Worm (Caenorhabditis elegans): ENCODE data around the gene syx-5.

syx-5 gene

DNA sequence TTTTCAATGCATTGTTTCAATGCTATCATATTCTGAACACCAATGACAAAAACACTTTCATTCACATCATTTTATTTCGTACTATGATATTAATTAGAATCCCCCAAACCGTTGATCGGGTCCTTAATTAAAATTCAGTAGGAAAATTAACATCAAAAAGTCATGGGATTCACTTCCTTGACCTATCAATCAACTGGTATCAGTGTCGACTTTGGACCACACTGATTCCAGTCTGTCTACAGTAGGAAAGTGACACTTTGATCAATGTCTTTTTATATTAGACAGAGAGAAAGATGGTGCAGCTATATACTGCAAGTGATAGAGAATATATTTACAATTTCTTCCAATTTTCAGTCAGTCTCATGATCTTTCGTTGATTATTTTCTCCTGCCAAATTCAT lies 31.6 kb downstream of the syx-5 start (continued):
- TF ChIP-seq lir-3 (tag; optimal IDR thresholded peaks at IDR 0.05; ENCODE audit: poor library complexity) (peak; percentile 1), nhr-71 (tag; optimal IDR thresholded peaks at IDR 0.05) (peak; percentile 59), irx-1 (tag; optimal IDR thresholded peaks at IDR 0.05) (no peak), nhr-76 (tag; optimal IDR thresholded peaks at IDR 0.05) (no peak), elt-3 (tag; optimal IDR thresholded peaks at IDR 0.05) (peak in 5 of 6 experiments; percentile 30 to 90 (median 51)), C16A3.4 (tag; optimal IDR thresholded peaks at IDR 0.05) (no peak), ceh-88 (GFP tag; IDR thresholded peaks at IDR 0.05) (no peak), nhr-237 (tag; optimal IDR thresholded peaks at IDR 0.05) (no peak), nhr-28 (tag; optimal IDR thresholded peaks at IDR 0.05) (no peak), grh-1 (GFP tag; IDR thresholded peaks at IDR 0.05) (0 out of 2 replicates have a peak, but pooled peaks have one; percentile 18), dsc-1 (tag; optimal IDR thresholded peaks at IDR 0.05) (no peak), lin-35 (GFP tag; optimal IDR thresholded peaks at IDR 0.05) (peak in 1 of 2 experiments; percentile 31), aha-1 (tag; optimal IDR thresholded peaks at IDR 0.05) (no peak), efl-3 (GFP tag; optimal IDR thresholded peaks at IDR 0.05) (no peak), ama-1 (optimal IDR thresholded peaks at IDR 0.05) (no peak), skn-1 (tag; optimal IDR thresholded peaks at IDR 0.05) (no peak), lin-14 (GFP tag; optimal IDR thresholded peaks at IDR 0.05) (peak; percentile 34), C04F5.9 (tag; optimal IDR thresholded peaks at IDR 0.05) (no peak), mdl-1 (tag; optimal IDR thresholded peaks at IDR 0.05) (no peak), ceh-63 (GFP tag; optimal IDR thresholded peaks at IDR 0.05) (no peak), zip-4 (GFP tag; optimal IDR thresholded peaks at IDR 0.05) (no peak), snu-23 (GFP tag; optimal IDR thresholded peaks at IDR 0.05) (peak; percentile 30), unc-62 (GFP tag; optimal IDR thresholded peaks at IDR 0.05) (no peak), nhr-85 (tag) (peak; percentile 91), elt-2 (tag; optimal IDR thresholded peaks at IDR 0.05) (no peak)

DNA sequence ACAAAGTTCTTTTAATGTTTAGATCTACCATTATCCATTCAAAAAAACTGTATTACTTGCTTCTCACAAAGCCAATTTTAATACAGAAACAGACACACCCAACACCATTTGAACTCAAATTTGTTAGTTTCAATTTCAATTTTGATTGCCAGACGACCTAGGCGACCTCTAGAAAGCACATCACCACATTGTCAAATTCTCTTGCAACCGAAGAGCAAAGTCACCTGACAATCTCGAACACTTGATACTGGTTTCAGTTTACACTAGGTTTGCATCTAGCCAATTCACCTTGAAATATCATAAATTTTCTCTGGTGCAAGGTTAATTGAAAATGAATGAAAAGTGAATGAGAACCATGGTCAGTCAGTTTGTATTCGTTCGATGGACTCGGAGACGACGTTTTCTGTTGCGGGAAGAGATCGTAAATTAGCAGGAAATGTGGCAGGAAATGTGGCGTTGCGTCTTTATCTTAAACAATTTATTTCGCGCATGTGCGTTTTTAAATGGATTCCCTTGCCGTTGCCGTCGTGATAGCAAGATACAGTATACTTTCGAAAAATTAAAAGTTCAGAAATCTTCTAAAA lies 32.7 kb downstream of the syx-5 start:
- peak; percentile 46 for TF ChIP-seq nhr-20 (tag; optimal IDR thresholded peaks at IDR 0.05)
- TF ChIP-seq lin-14 (GFP tag; optimal IDR thresholded peaks at IDR 0.05) = peak; percentile 27
- TF ChIP-seq nhr-85 (tag) = peak; percentile 46
- TF ChIP-seq efl-1 (optimal IDR thresholded peaks at IDR 0.05) = no peak
- peak in 1 of 2 experiments; percentile 93 for TF ChIP-seq efl-1 (GFP tag; optimal IDR thresholded peaks at IDR 0.05 in 1 of 2)
- peak; percentile 60 for TF ChIP-seq blmp-1 (tag; optimal IDR thresholded peaks at IDR 0.05)
- TF ChIP-seq hpl-2 (GFP tag; optimal IDR thresholded peaks at IDR 0.05) = no peak

DNA sequence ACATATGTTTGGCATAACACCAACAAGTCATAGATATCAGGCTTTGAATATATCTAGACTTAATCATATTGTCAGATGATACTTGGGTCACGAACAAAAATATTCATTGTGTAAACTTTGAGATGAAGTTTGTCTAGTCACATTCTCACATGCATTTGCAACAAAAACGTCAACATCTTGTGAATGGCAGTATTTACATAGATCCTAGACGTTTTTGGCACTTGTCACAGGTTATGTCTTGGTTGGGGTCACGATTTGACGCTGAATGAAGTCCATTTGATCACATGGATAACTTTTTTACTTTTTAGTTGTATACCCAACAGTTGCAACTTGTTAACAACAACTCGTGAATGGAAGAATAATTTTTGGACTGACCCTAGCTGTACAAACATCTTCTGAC lies 33.6 kb downstream of the syx-5 start:
- peak in 1 of 6 experiments; percentile 19 for TF ChIP-seq elt-3 (tag; optimal IDR thresholded peaks at IDR 0.05)
- no peak for TF ChIP-seq xbp-1 (tag; optimal IDR thresholded peaks at IDR 0.05)
- no peak for TF ChIP-seq dsc-1 (tag; optimal IDR thresholded peaks at IDR 0.05)
- no peak for TF ChIP-seq alr-1 (tag; optimal IDR thresholded peaks at IDR 0.05; ENCODE audit: borderline replicate concordance)
- no peak for TF ChIP-seq lsy-2 (tag; optimal IDR thresholded peaks at IDR 0.05)
- TF ChIP-seq pqm-1 (tag; optimal IDR thresholded peaks at IDR 0.05) = no peak
- TF ChIP-seq efl-1 (optimal IDR thresholded peaks at IDR 0.05) = no peak
- peak in 1 of 2 experiments; percentile 80 for TF ChIP-seq efl-1 (GFP tag; optimal IDR thresholded peaks at IDR 0.05 in 1 of 2)
- TF ChIP-seq pag-3 (tag; optimal IDR thresholded peaks at IDR 0.05; ENCODE audit: borderline replicate concordance, insufficient read depth) = peak; percentile 77
- peak; percentile 20 for TF ChIP-seq lir-3 (tag; optimal IDR thresholded peaks at IDR 0.05; ENCODE audit: poor library complexity)
- no peak for TF ChIP-seq rnt-1 (tag; optimal IDR thresholded peaks at IDR 0.05)
- TF ChIP-seq nhr-47 (tag; optimal IDR thresholded peaks at IDR 0.05) = no peak
- no peak for TF ChIP-seq fkh-8 (tag; optimal IDR thresholded peaks at IDR 0.05)
- peak; percentile 26; the same call in 1 of the 2 replicates for TF ChIP-seq nhr-19 (GFP tag; conservative IDR thresholded peaks at IDR 0.05)
- TF ChIP-seq tbx-2 (tag; optimal IDR thresholded peaks at IDR 0.05) = no peak
- no peak for TF ChIP-seq ztf-4 (tag; optimal IDR thresholded peaks at IDR 0.05)
- TF ChIP-seq C16A3.4 (tag; optimal IDR thresholded peaks at IDR 0.05) = no peak
- peak; percentile 21 for TF ChIP-seq snu-23 (GFP tag; optimal IDR thresholded peaks at IDR 0.05)
- TF ChIP-seq lin-35 (GFP tag; optimal IDR thresholded peaks at IDR 0.05) = peak in 1 of 2 experiments; percentile 53
- TF ChIP-seq ztf-11 (tag; optimal IDR thresholded peaks at IDR 0.05) = no peak
- TF ChIP-seq isw-1 (GFP tag; IDR thresholded peaks at IDR 0.05) = no peak
- TF ChIP-seq nhr-237 (tag; optimal IDR thresholded peaks at IDR 0.05) = no peak
- peak; percentile 73 for TF ChIP-seq nhr-71 (tag; optimal IDR thresholded peaks at IDR 0.05)
- TF ChIP-seq ets-5 (GFP tag; IDR thresholded peaks at IDR 0.05) = no peak
- TF ChIP-seq snpc-4 (tag; optimal IDR thresholded peaks at IDR 0.05) = no peak
- TF ChIP-seq sup-37 (GFP tag; optimal IDR thresholded peaks at IDR 0.05) = no peak
- peak; percentile 67 for TF ChIP-seq nhr-20 (tag; optimal IDR thresholded peaks at IDR 0.05)
- TF ChIP-seq egl-27 (tag; optimal IDR thresholded peaks at IDR 0.05) = no peak
- no peak for TF ChIP-seq zag-1 (tag; optimal IDR thresholded peaks at IDR 0.05)
- TF ChIP-seq nhr-76 (tag; optimal IDR thresholded peaks at IDR 0.05) = no peak
- TF ChIP-seq nhr-85 (tag) = peak; percentile 74

Measured in whole organism, L1 larva.